Worm (Caenorhabditis elegans) whole organism, midembryonic: ENCODE data around the gene F53F8.7.

Experiments used
- T22C8.4 ChIP-seq: fragments of 200-800 bp; sonication (Bioruptor generic); IDR thresholded peaks from 2 replicates; pipeline ENCODE4 v1.3.6; 2022; ENCODE audit warnings: missing genetic modification characterization, missing compliant biosample characterization
- cog-1 ChIP-seq: sonication (generic microtip); optimal IDR thresholded peaks from 2 replicates; lab custom pipeline; 2016; ENCODE audit warnings: missing genetic modification characterization, missing compliant biosample characterization
- flt-1 ChIP-seq: fragments of 200-800 bp; sonication (Bioruptor generic); IDR thresholded peaks from 2 replicates; pipeline ENCODE4 v1.3.6; 2022; ENCODE audit warnings: missing genetic modification characterization, missing compliant biosample characterization
- klf-2 ChIP-seq: fragments of 200-800 bp; sonication (Bioruptor generic); conservative IDR thresholded peaks from 2 replicates; pipeline ENCODE4 v1.3.6; 2022; ENCODE audit warnings: missing genetic modification reagents, missing genetic modification characterization, missing compliant biosample characterization
- med-1 ChIP-seq: sonication (generic microtip); optimal IDR thresholded peaks from 2 replicates; lab custom pipeline; 2017; ENCODE audit warnings: missing genetic modification characterization, mild to moderate bottlenecking, missing compliant biosample characterization, antibody characterized with exemption, missing genetic modification reagents; ENCODE audit not compliant: insufficient read depth
- ref-1 ChIP-seq: fragments of 200-800 bp; sonication (Bioruptor generic); conservative IDR thresholded peaks from 2 replicates; pipeline ENCODE4 v1.3.6; 2022; ENCODE audit warnings: missing genetic modification reagents, missing genetic modification characterization, missing compliant biosample characterization
- tab-1 ChIP-seq: fragments of 200-800 bp; sonication (Bioruptor generic); IDR thresholded peaks from 2 replicates; pipeline ENCODE4 v1.3.6; 2022; ENCODE audit warnings: missing genetic modification characterization, missing compliant biosample characterization
- ztf-23 ChIP-seq: fragments of 200-800 bp; sonication (Bioruptor generic); IDR thresholded peaks from 2 replicates; pipeline ENCODE4 v1.3.6; 2022; ENCODE audit warnings: missing genetic modification reagents, missing genetic modification characterization, missing compliant biosample characterization
- ztf-29 ChIP-seq: fragments of 200-800 bp; sonication (Bioruptor generic); IDR thresholded peaks from 2 replicates; pipeline ENCODE4 v1.3.6; 2022; ENCODE audit warnings: missing genetic modification reagents, missing genetic modification characterization, missing compliant biosample characterization

Gene F53F8.7

DNA sequence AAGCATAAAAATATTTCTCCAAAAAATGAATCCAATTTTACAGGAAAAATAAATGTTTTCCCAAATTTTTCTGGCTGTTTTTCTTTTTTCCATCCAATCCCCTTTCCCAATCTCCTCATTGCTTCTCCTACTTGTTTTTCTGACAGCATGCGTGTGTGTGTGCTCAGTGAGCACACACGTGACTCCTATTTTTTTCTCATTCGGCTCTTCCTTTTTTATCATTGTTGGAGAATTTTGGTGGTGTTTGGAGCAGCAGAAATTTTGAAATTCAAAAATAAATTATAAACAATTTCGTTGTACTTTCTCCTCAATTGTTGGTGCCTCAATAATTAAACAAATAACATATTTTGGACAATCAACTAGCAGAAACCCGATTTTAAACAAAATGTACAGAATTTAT, 12.5 kb upstream of the F53F8.7 start:
- TF ChIP-seq cog-1 (tag; lab: Kevin White, UChicago) = no peak

- no peak for TF ChIP-seq ref-1 (GFP tag; lab: Robert Waterston, UW)
- TF ChIP-seq ztf-23 (GFP tag; lab: Robert Waterston, UW) = no peak
- TF ChIP-seq tab-1 (GFP tag; lab: Robert Waterston, UW) = no peak
- TF ChIP-seq ztf-29 = no peak
- no peak for TF ChIP-seq T22C8.4
- TF ChIP-seq cog-1 (tag; lab: Kevin White, UChicago) = no peak
- TF ChIP-seq klf-2 (GFP tag; lab: Robert Waterston, UW) = no peak
- TF ChIP-seq med-1 (GFP tag; lab: Kevin White, UChicago) = no peak
- no peak for TF ChIP-seq flt-1 (GFP tag; lab: Robert Waterston, UW)
Measured at ce11 chrV:20710156-20710555, 12.0 kb upstream of the F53F8.7 start.

ce11 chrV:20705125-20705524, 7.0 kb upstream of the F53F8.7 start:
- TF ChIP-seq flt-1 (GFP tag; lab: Robert Waterston, UW) = 0 out of 2 replicates have a peak, but pooled peaks have one; percentile 28
- 0 out of 2 replicates have a peak, but pooled peaks have one; percentile 54 for TF ChIP-seq tab-1 (GFP tag; lab: Robert Waterston, UW)

- TF ChIP-seq flt-1 (GFP tag; lab: Robert Waterston, UW) (0 out of 2 replicates have a peak, but pooled peaks have one; percentile 19), klf-2 (GFP tag; lab: Robert Waterston, UW) (no peak), cog-1 (tag; lab: Kevin White, UChicago) (no peak)
Measured at ce11 chrV:20703998-20704572, 5.9 kb upstream of the F53F8.7 start, which contains the start of the genes F53F8.5 and F53F8.6. Gene F53F8.5, minus strand, starts transcription at chrV:20704049. Gene F53F8.6, plus strand, starts transcription at chrV:20704227.

- 0 out of 2 replicates have a peak, but pooled peaks have one; percentile 37 for TF ChIP-seq ztf-29
- peak; percentile 80 for TF ChIP-seq tab-1 (GFP tag; lab: Robert Waterston, UW)
- peak; percentile 71 for TF ChIP-seq klf-2 (GFP tag; lab: Robert Waterston, UW)
- TF ChIP-seq cog-1 (tag; lab: Kevin White, UChicago) = no peak
- TF ChIP-seq med-1 (GFP tag; lab: Kevin White, UChicago) = peak; percentile 46
- TF ChIP-seq ref-1 (GFP tag; lab: Robert Waterston, UW) = peak; percentile 42; the same call in 1 of the 2 replicates
- 0 out of 2 replicates have a peak, but pooled peaks have one; percentile 68 for TF ChIP-seq ztf-23 (GFP tag; lab: Robert Waterston, UW)
- TF ChIP-seq flt-1 (GFP tag; lab: Robert Waterston, UW) = peak; percentile 86
- TF ChIP-seq T22C8.4 = peak; percentile 60
Measured at ce11 chrV:20693968-20694367, 4.2 kb downstream of the F53F8.7 start.

DNA sequence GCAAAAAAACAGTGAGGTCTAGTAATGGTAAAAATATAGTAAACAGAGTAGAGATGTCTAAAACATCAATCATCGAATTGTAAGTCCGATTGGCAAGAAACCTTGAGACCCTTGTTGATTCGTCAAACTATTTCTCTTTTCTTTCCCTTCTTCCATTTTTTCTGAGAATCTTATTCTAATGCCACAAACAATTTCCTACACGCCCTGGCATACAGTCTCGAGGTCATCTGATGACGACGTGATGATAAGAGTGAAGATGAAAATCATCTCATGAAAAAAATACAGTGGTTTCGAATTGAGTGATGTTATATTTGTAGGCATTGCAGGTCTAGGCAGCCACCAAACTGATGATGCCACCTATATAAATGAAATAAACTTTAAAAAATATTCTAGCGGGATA, 5.3 kb downstream of the F53F8.7 start:
- no peak for TF ChIP-seq T22C8.4
- TF ChIP-seq klf-2 (GFP tag; lab: Robert Waterston, UW) = no peak
- TF ChIP-seq flt-1 (GFP tag; lab: Robert Waterston, UW) = no peak
- no peak for TF ChIP-seq ztf-23 (GFP tag; lab: Robert Waterston, UW)

- no peak for TF ChIP-seq ref-1 (GFP tag; lab: Robert Waterston, UW)
- TF ChIP-seq med-1 (GFP tag; lab: Kevin White, UChicago) = no peak
- TF ChIP-seq klf-2 (GFP tag; lab: Robert Waterston, UW) = no peak
- no peak for TF ChIP-seq ztf-23 (GFP tag; lab: Robert Waterston, UW)
- TF ChIP-seq tab-1 (GFP tag; lab: Robert Waterston, UW) = no peak
- no peak for TF ChIP-seq ztf-29
Measured at ce11 chrV:20691585-20691984, 6.6 kb downstream of the F53F8.7 start, which contains the start of gene F53F8.4. Gene F53F8.4, minus strand, starts transcription at chrV:20691685.

DNA sequence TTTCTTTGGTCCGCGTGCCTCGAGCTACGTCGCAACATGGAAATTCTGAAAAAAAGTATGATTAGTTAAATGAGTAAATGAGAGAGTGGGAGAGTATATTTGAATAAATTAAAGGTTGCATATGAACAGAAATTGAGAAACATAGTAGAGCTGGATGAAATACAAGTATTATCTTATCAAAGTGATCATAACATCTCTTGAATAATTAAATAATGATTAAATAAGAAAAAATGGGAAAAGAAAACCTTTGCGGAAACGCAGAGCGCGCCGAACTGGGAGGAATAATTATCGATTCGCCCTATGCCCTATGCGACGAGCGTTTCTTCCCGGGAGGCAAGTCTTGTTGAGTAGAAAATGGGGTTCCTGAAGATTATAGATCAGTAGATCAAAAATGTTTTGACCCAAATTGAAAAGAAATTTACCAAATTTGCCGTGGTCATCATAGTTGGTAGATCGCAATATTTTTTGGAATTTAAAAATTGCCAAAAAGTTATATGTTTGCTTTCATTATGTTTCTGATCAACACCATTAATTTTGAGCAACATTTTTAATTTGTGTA, 8.6 kb downstream of the F53F8.7 start, which contains the start of gene F53F8.3:
Gene F53F8.3, minus strand, starts transcription at position 51 of the 559 bp plus-strand sequence.
- TF ChIP-seq T22C8.4 = 0 out of 2 replicates have a peak, but pooled peaks have one; percentile 26
- TF ChIP-seq klf-2 (GFP tag; lab: Robert Waterston, UW) = no peak

DNA sequence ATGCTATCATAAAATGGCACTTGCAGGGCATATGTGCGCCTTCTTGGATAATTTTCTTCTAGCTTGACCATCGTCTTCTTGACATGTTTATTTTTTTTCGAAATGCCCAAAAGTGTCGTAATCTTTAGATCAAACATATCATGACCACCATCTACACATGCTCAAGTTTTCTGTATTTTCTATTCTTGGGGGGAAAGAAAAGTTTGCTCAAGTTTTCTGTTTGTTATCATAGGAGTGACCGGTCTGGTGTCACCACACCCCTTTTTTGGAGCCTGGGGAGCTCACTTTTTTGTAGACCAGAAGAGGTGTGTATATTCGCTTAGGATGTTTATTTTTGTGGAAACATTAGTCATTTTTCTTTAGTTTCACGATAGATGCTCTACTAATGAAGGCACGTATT, 12.8 kb downstream of the F53F8.7 start, which contains the start of gene klf-2:
Gene klf-2, plus strand, starts transcription at position 301 of the 400 bp plus-strand sequence.
- TF ChIP-seq klf-2 (GFP tag; lab: Robert Waterston, UW) (no peak), cog-1 (tag; lab: Kevin White, UChicago) (no peak), T22C8.4 (no peak), ref-1 (GFP tag; lab: Robert Waterston, UW) (no peak), tab-1 (GFP tag; lab: Robert Waterston, UW) (no peak), med-1 (GFP tag; lab: Kevin White, UChicago) (no peak), ztf-29 (no peak), flt-1 (GFP tag; lab: Robert Waterston, UW) (no peak), ztf-23 (GFP tag; lab: Robert Waterston, UW) (no peak)

DNA sequence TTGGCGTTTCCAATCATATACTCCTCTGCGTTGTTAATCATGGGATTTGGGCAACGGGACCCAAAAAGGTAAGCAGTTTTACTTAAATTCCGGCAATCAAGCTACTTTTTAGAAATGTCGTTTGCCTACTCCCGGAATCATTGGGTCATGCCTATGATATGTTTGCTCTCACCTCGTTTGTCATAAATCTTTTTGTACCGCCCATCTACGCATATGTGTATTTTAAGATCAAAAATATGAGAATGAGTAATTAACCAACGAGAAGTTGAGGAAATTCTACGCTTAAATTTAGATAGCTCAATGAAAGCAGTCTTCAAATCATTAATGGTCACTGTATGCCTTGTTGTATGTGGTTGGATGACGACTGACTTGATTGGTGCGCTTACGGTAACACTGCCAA, 15.9 kb downstream of the F53F8.7 start:
- no peak for TF ChIP-seq tab-1 (GFP tag; lab: Robert Waterston, UW)
